Fruit fly (Drosophila melanogaster) whole organism, embryonic: ENCODE measurements around the gene Zyx.

ENCODE experiments used
- Blimp-1 ChIP-seq: fragments of 200-800 bp; sonication (Bioruptor generic); optimal IDR thresholded peaks from 3 replicates; lab custom pipeline; 2018; ENCODE audit warnings: missing biosample characterization, missing genetic modification characterization, mild to moderate bottlenecking, moderate library complexity, missing genetic modification reagents
- C15 ChIP-seq: fragments of 200-800 bp; sonication (Bioruptor generic); IDR thresholded peaks from 3 replicates; pipeline ENCODE4 v1.3.6; 2022; ENCODE audit warnings: missing biosample characterization, missing genetic modification characterization
- CG10267 ChIP-seq: fragments of 200-800 bp; sonication (Bioruptor generic); optimal IDR thresholded peaks from 2 replicates; lab custom pipeline; 2018; ENCODE audit warnings: missing biosample characterization, mild to moderate bottlenecking, missing genetic modification characterization, moderate library complexity
- CG11456 ChIP-seq: fragments of 200-800 bp; sonication (Bioruptor generic); IDR thresholded peaks from 3 replicates; pipeline ENCODE4 v1.3.6; 2022; ENCODE audit warnings: missing biosample characterization, missing genetic modification characterization
- CG1233 ChIP-seq: fragments of 200-800 bp; sonication (Bioruptor generic); optimal IDR thresholded peaks from 4 replicates; lab custom pipeline; 2018; ENCODE audit warnings: missing biosample characterization, mild to moderate bottlenecking, missing genetic modification characterization
- CG15073 ChIP-seq: fragments of 200-800 bp; sonication (Bioruptor generic); optimal IDR thresholded peaks from 2 replicates; lab custom pipeline; 2016; ENCODE audit warnings: missing biosample characterization, missing genetic modification characterization
- CG15696 ChIP-seq: fragments of 200-800 bp; sonication (Bioruptor generic); optimal IDR thresholded peaks from 2 replicates; lab custom pipeline; 2019; ENCODE audit warnings: missing biosample characterization, mild to moderate bottlenecking, missing genetic modification characterization, moderate library complexity
- CG1603 ChIP-seq: fragments of 200-800 bp; sonication (Bioruptor generic); optimal IDR thresholded peaks from 2 replicates; lab custom pipeline; 2019; ENCODE audit warnings: missing biosample characterization, mild to moderate bottlenecking, missing genetic modification characterization, moderate library complexity
- CG1792 ChIP-seq: fragments of 200-800 bp; sonication (Bioruptor generic); optimal IDR thresholded peaks from 2 replicates; lab custom pipeline; 2016; ENCODE audit warnings: missing biosample characterization, missing genetic modification characterization
- CG1832 ChIP-seq: fragments of 200-800 bp; sonication (Bioruptor generic); optimal IDR thresholded peaks from 2 replicates; lab custom pipeline; 2017; ENCODE audit warnings: missing biosample characterization, mild to moderate bottlenecking, missing genetic modification characterization, inconsistent platforms
- CG2116 ChIP-seq: fragments of 200-800 bp; sonication (Bioruptor generic); optimal IDR thresholded peaks from 3 replicates; lab custom pipeline; 2018; ENCODE audit warnings: missing biosample characterization, mild to moderate bottlenecking, missing genetic modification characterization
- CG4820 ChIP-seq: fragments of 200-800 bp; sonication (Bioruptor generic); optimal IDR thresholded peaks from 3 replicates; lab custom pipeline; 2016; ENCODE audit warnings: missing biosample characterization, missing genetic modification characterization
- CG5245 ChIP-seq: fragments of 200-800 bp; sonication (Bioruptor generic); optimal IDR thresholded peaks from 3 replicates; lab custom pipeline; 2016; ENCODE audit warnings: missing biosample characterization, missing genetic modification characterization
- CG6765 ChIP-seq: fragments of 200-800 bp; sonication (Bioruptor generic); optimal IDR thresholded peaks from 3 replicates; lab custom pipeline; 2017; ENCODE audit warnings: missing biosample characterization, mild to moderate bottlenecking, missing genetic modification characterization
- CG6813 ChIP-seq: fragments of 200-800 bp; sonication (Bioruptor generic); optimal IDR thresholded peaks from 2 replicates; lab custom pipeline; 2017; ENCODE audit warnings: missing biosample characterization, missing genetic modification characterization, mild to moderate bottlenecking, moderate library complexity, missing genetic modification reagents
- CG6854 ChIP-seq: fragments of 200-800 bp; sonication (Bioruptor generic); optimal IDR thresholded peaks from 3 replicates; lab custom pipeline; 2017; ENCODE audit warnings: missing biosample characterization, mild to moderate bottlenecking, missing genetic modification characterization
- CG8290 ChIP-seq, 3 experiments: fragments of 200-800 bp; sonication (Bioruptor generic); optimal IDR thresholded peaks; 2 replicates each; lab custom pipeline; 2016 to 2019; ENCODE audit warnings: missing biosample characterization in 3 of 3, missing genetic modification characterization in 3 of 3, mild to moderate bottlenecking in 2 of 3, moderate library complexity in 1 of 3
- D ChIP-seq, 2 experiments: fragments of 200-800 bp in 1 of 2; fragments of >200 bp in 1 of 2; sonication (Bioruptor generic) in 1 of 2; optimal IDR thresholded peaks; 2 replicates in 1 of 2; 3 replicates in 1 of 2; lab custom pipeline; 2017; ENCODE audit warnings: mild to moderate bottlenecking in 1 of 2, missing biosample characterization in 1 of 2, missing genetic modification characterization in 1 of 2, missing genetic modification reagents in 1 of 2
- E2f1 ChIP-seq: fragments of 200-800 bp; sonication (Bioruptor generic); IDR thresholded peaks from 2 replicates; pipeline ENCODE4 v1.3.6; 2022; ENCODE audit warnings: missing biosample characterization, missing genetic modification characterization
- Fer3 ChIP-seq: fragments of 200-800 bp; sonication (Bioruptor generic); optimal IDR thresholded peaks from 2 replicates; lab custom pipeline; 2018; ENCODE audit warnings: missing biosample characterization, mild to moderate bottlenecking, missing genetic modification characterization, moderate library complexity
- Gug ChIP-seq: fragments of 200-800 bp; sonication (Bioruptor generic); IDR thresholded peaks from 4 replicates; pipeline ENCODE4 v1.3.6; 2022; ENCODE audit warnings: missing biosample characterization, missing genetic modification characterization
- HLH3B ChIP-seq: fragments of 200-800 bp; sonication (Bioruptor generic); IDR thresholded peaks from 2 replicates; pipeline ENCODE4 v1.3.6; 2022; ENCODE audit warnings: missing biosample characterization, missing genetic modification characterization
- Hand ChIP-seq: fragments of 200-800 bp; sonication (Bioruptor generic); optimal IDR thresholded peaks from 2 replicates; lab custom pipeline; 2017; ENCODE audit warnings: mild to moderate bottlenecking, missing biosample characterization, missing genetic modification reagents, missing genetic modification characterization
- Hr3 ChIP-seq: fragments of 200-800 bp; sonication (Bioruptor generic); optimal IDR thresholded peaks from 3 replicates; lab custom pipeline; 2016; ENCODE audit warnings: missing biosample characterization, missing genetic modification characterization
- Jarid2 ChIP-seq: fragments of 200-800 bp; sonication (Bioruptor generic); optimal IDR thresholded peaks from 3 replicates; lab custom pipeline; 2017; ENCODE audit warnings: mild to moderate bottlenecking, missing biosample characterization, missing genetic modification reagents, missing genetic modification characterization
- MTF-1 ChIP-seq: fragments of 200-800 bp; sonication (Bioruptor generic); optimal IDR thresholded peaks from 2 replicates; lab custom pipeline; 2018; ENCODE audit warnings: missing biosample characterization, mild to moderate bottlenecking, missing genetic modification characterization, borderline replicate concordance
- Poxn ChIP-seq: fragments of 200-800 bp; sonication (Bioruptor generic); IDR thresholded peaks from 2 replicates; pipeline ENCODE4 v1.3.6; 2022; ENCODE audit warnings: missing biosample characterization, missing genetic modification characterization
- Ravus ChIP-seq: fragments of 200-800 bp; sonication (Bioruptor generic); IDR thresholded peaks from 2 replicates; pipeline ENCODE4 v1.3.6; 2022; ENCODE audit warnings: missing biosample characterization, missing genetic modification characterization
- Sry-δ ChIP-seq: fragments of 200-800 bp; sonication (Bioruptor generic); optimal IDR thresholded peaks from 2 replicates; lab custom pipeline; 2016; ENCODE audit warnings: missing biosample characterization, missing genetic modification characterization
- Stat92E ChIP-seq, 3 experiments: fragments of >200 bp in 2 of 3; fragments of 200-800 bp in 1 of 3; sonication (Bioruptor generic) in 1 of 3; optimal IDR thresholded peaks; 2 replicates each; lab custom pipeline; 2017 to 2019; ENCODE audit warnings: missing biosample characterization in 3 of 3, missing genetic modification characterization in 3 of 3, mild to moderate bottlenecking in 1 of 3, moderate library complexity in 1 of 3
- ac ChIP-seq: fragments of 200-800 bp; sonication (Bioruptor generic); optimal IDR thresholded peaks from 3 replicates; lab custom pipeline; 2017; ENCODE audit warnings: missing biosample characterization, mild to moderate bottlenecking, missing genetic modification characterization
- aop ChIP-seq: fragments of 200-800 bp; sonication (Bioruptor generic); IDR thresholded peaks from 2 replicates; pipeline ENCODE4 v1.3.6; 2022; ENCODE audit warnings: missing biosample characterization, missing genetic modification characterization
- ato ChIP-seq: fragments of 200-800 bp; sonication (Bioruptor generic); IDR thresholded peaks from 2 replicates; pipeline ENCODE4 v1.3.6; 2022; ENCODE audit warnings: missing biosample characterization, missing genetic modification characterization; ENCODE audit not compliant: partially characterized antibody
- bigmax ChIP-seq: fragments of 200-800 bp; sonication (Bioruptor generic); optimal IDR thresholded peaks from 2 replicates; lab custom pipeline; 2018; ENCODE audit warnings: missing biosample characterization, mild to moderate bottlenecking, missing genetic modification characterization
- bsh ChIP-seq, 2 experiments: fragments of 200-800 bp; sonication (Bioruptor generic); optimal IDR thresholded peaks; 2 replicates each; lab custom pipeline; 2017 to 2018; ENCODE audit warnings: mild to moderate bottlenecking in 2 of 2, missing biosample characterization in 2 of 2, missing genetic modification characterization in 2 of 2, moderate library complexity in 1 of 2
- croc ChIP-seq: fragments of 200-800 bp; sonication (Bioruptor generic); conservative IDR thresholded peaks from 3 replicates; pipeline ENCODE4 v1.3.6; 2022; ENCODE audit warnings: missing biosample characterization, missing genetic modification characterization
- dmrt11E ChIP-seq: fragments of 200-800 bp; sonication (Bioruptor generic); optimal IDR thresholded peaks from 3 replicates; lab custom pipeline; 2018; ENCODE audit warnings: missing biosample characterization, mild to moderate bottlenecking, missing genetic modification characterization, moderate library complexity
- fd3F ChIP-seq: fragments of 200-800 bp; sonication (Bioruptor generic); optimal IDR thresholded peaks from 2 replicates; lab custom pipeline; 2018; ENCODE audit warnings: missing biosample characterization, mild to moderate bottlenecking, missing genetic modification characterization, moderate library complexity
- fru ChIP-seq: fragments of >200 bp; optimal IDR thresholded peaks from 2 replicates; lab custom pipeline; 2017
- hbn ChIP-seq: fragments of 200-800 bp; sonication (Bioruptor generic); IDR thresholded peaks from 2 replicates; pipeline ENCODE4 v1.3.6; 2022; ENCODE audit warnings: missing biosample characterization, missing genetic modification characterization; ENCODE audit not compliant: partially characterized antibody
- her ChIP-seq: fragments of 200-800 bp; sonication (Bioruptor generic); optimal IDR thresholded peaks from 2 replicates; lab custom pipeline; 2016; ENCODE audit warnings: missing biosample characterization, missing genetic modification characterization
- lmd ChIP-seq: fragments of 200-800 bp; sonication (Bioruptor generic); IDR thresholded peaks from 2 replicates; pipeline ENCODE4 v1.3.6; 2022; ENCODE audit warnings: missing biosample characterization, missing genetic modification characterization
- pita ChIP-seq: fragments of 200-800 bp; sonication (Bioruptor generic); optimal IDR thresholded peaks from 2 replicates; lab custom pipeline; 2017; ENCODE audit warnings: missing biosample characterization, mild to moderate bottlenecking, missing genetic modification characterization
- row ChIP-seq: fragments of 200-800 bp; sonication (Bioruptor generic); IDR thresholded peaks from 3 replicates; pipeline ENCODE4 v1.3.6; 2022; ENCODE audit warnings: missing biosample characterization, missing genetic modification characterization
- sc ChIP-seq, 3 experiments: fragments of >200 bp in 2 of 3; fragments of 200-800 bp in 1 of 3; sonication (Bioruptor generic) in 1 of 3; optimal IDR thresholded peaks; 2 replicates in 2 of 3; 3 replicates in 1 of 3; lab custom pipeline; 2017; ENCODE audit warnings: mild to moderate bottlenecking in 1 of 3, missing biosample characterization in 1 of 3, missing genetic modification characterization in 1 of 3, missing genetic modification reagents in 1 of 3
- seq ChIP-seq: fragments of 200-800 bp; sonication (Bioruptor generic); IDR thresholded peaks from 2 replicates; pipeline ENCODE4 v1.3.6; 2022; ENCODE audit warnings: missing biosample characterization, missing genetic modification characterization
- tap ChIP-seq: fragments of 200-800 bp; optimal IDR thresholded peaks from 3 replicates; lab custom pipeline; 2019; ENCODE audit warnings: missing biosample characterization, mild to moderate bottlenecking, missing genetic modification characterization, moderate library complexity
- zen ChIP-seq: fragments of 200-800 bp; sonication (Bioruptor generic); optimal IDR thresholded peaks from 3 replicates; lab custom pipeline; 2018; ENCODE audit warnings: missing biosample characterization, mild to moderate bottlenecking, missing genetic modification characterization, moderate library complexity

The Zyx gene

dm6 chr4:1053653-1054163 is 11.1 kb downstream of the Zyx start, which contains the start of gene CaMKII (continued):
- TF ChIP-seq Fer3 (tag; lab: Kevin White, UChicago), result peak; percentile 22
- no peak for TF ChIP-seq Hand (GFP tag; lab: Kevin White, UChicago)
- peak; percentile 73 for TF ChIP-seq row (GFP tag; lab: Robert Waterston, UW)
- peak; percentile 55 for TF ChIP-seq CG8290 (GFP tag; optimal IDR thresholded peaks at IDR 0.05; lab: Kevin White, UChicago)
- no peak for TF ChIP-seq CG8290 (tag; optimal IDR thresholded peaks at IDR 0.05; lab: Kevin White, UChicago)
- no peak for TF ChIP-seq aop (GFP tag; lab: Robert Waterston, UW)
- TF ChIP-seq CG15696, result peak; percentile 13
- TF ChIP-seq CG15073 (GFP tag; lab: Kevin White, UChicago), result no peak
- no peak for TF ChIP-seq croc
- peak; percentile 28 for TF ChIP-seq CG6765
- peak; percentile 39 for TF ChIP-seq Hr3
- no peak for TF ChIP-seq CG6813 (GFP tag; lab: Kevin White, UChicago)
- no peak for TF ChIP-seq Poxn (GFP tag; lab: Robert Waterston, UW)
- TF ChIP-seq zen (tag; lab: Kevin White, UChicago), result peak; percentile 51
- TF ChIP-seq D (optimal IDR thresholded peaks at IDR 0.05; lab: Kevin White, UChicago), result no peak
- peak; percentile 33 for TF ChIP-seq D (GFP tag; optimal IDR thresholded peaks at IDR 0.05; lab: Kevin White, UChicago)
- TF ChIP-seq CG1603 (tag; lab: Kevin White, UChicago), result no peak
- TF ChIP-seq CG1792 (GFP tag; lab: Kevin White, UChicago), result no peak
- TF ChIP-seq CG5245 (GFP tag; lab: Kevin White, UChicago), result no peak
- no peak for TF ChIP-seq Gug (GFP tag; lab: Robert Waterston, UW)
- no peak for TF ChIP-seq sc (optimal IDR thresholded peaks at IDR 0.05; lab: Kevin White, UChicago)
- TF ChIP-seq sc (GFP tag; optimal IDR thresholded peaks at IDR 0.05; lab: Kevin White, UChicago), result no peak
- TF ChIP-seq her (GFP tag; lab: Kevin White, UChicago), result peak; percentile 81
- no peak for TF ChIP-seq pita
- TF ChIP-seq MTF-1 (GFP tag; lab: Kevin White, UChicago), result no peak
- no peak for TF ChIP-seq CG1832 (GFP tag; lab: Kevin White, UChicago)
- TF ChIP-seq ato (GFP tag; lab: Robert Waterston, UW), result no peak
- peak; percentile 26 for TF ChIP-seq CG2116
- no peak for TF ChIP-seq fd3F (GFP tag; lab: Kevin White, UChicago)
- no peak for TF ChIP-seq E2f1
- TF ChIP-seq dmrt11E (tag; lab: Kevin White, UChicago), result peak; percentile 53
- no peak for TF ChIP-seq Jarid2 (GFP tag; lab: Kevin White, UChicago)
- no peak for TF ChIP-seq CG4820
- TF ChIP-seq CG1233 (GFP tag; lab: Kevin White, UChicago), result peak; percentile 36
- TF ChIP-seq C15 (GFP tag; lab: Robert Waterston, UW), result no peak
- TF ChIP-seq lmd, result no peak
- TF ChIP-seq Stat92E (GFP tag; optimal IDR thresholded peaks at IDR 0.05; lab: Kevin White, UChicago), result no peak
- no peak for TF ChIP-seq bigmax (GFP tag; lab: Kevin White, UChicago)
- TF ChIP-seq Ravus, result no peak
- TF ChIP-seq hbn (GFP tag; lab: Robert Waterston, UW), result no peak
- TF ChIP-seq Blimp-1 (GFP tag; lab: Kevin White, UChicago), result no peak
- TF ChIP-seq ac (GFP tag; lab: Kevin White, UChicago), result no peak
- peak; percentile 88 for TF ChIP-seq CG10267 (tag; lab: Kevin White, UChicago)
- TF ChIP-seq bsh (GFP tag; optimal IDR thresholded peaks at IDR 0.05; lab: Kevin White, UChicago), result peak in 1 of 2 experiments; percentile 50
- TF ChIP-seq tap (tag; lab: Kevin White, UChicago), result peak; percentile 9
- no peak for TF ChIP-seq Sry-δ (GFP tag; lab: Kevin White, UChicago)
- no peak for TF ChIP-seq CG11456 (GFP tag; lab: Robert Waterston, UW)
- no peak for TF ChIP-seq CG6854 (GFP tag; lab: Kevin White, UChicago)
- peak; percentile 6; the same call in 1 of the 2 replicates for TF ChIP-seq HLH3B (GFP tag; lab: Robert Waterston, UW)
- no peak for TF ChIP-seq fru
- no peak for TF ChIP-seq seq (GFP tag; lab: Robert Waterston, UW)
